Fruit fly (Drosophila melanogaster) whole organism, embryonic: Measurements from ENCODE around the gene msd1.

Experiments used
- Adf1 ChIP-seq: fragments of 200-800 bp; sonication (Bioruptor generic); IDR thresholded peaks from 2 replicates; pipeline ENCODE4 v1.3.6; 2022; ENCODE audit warnings: missing biosample characterization, missing genetic modification characterization
- Bgb ChIP-seq: fragments of 200-800 bp; sonication (Bioruptor generic); IDR thresholded peaks from 2 replicates; pipeline ENCODE4 v1.3.6; 2022; ENCODE audit warnings: missing biosample characterization, missing genetic modification characterization; ENCODE audit not compliant: partially characterized antibody
- CG10321 ChIP-seq: fragments of 200-800 bp; sonication (Bioruptor generic); IDR thresholded peaks from 2 replicates; pipeline ENCODE4 v1.3.6; 2022; ENCODE audit warnings: missing biosample characterization, missing genetic modification characterization
- CG10654 ChIP-seq: fragments of 200-800 bp; sonication (Bioruptor generic); optimal IDR thresholded peaks from 2 replicates; lab custom pipeline; 2016; ENCODE audit warnings: missing biosample characterization, missing genetic modification characterization
- CG11085 ChIP-seq: fragments of 200-800 bp; sonication (Bioruptor generic); IDR thresholded peaks from 2 replicates; pipeline ENCODE4 v1.3.6; 2022; ENCODE audit warnings: missing biosample characterization, missing genetic modification characterization
- CG13287 ChIP-seq: fragments of 200-800 bp; sonication (Bioruptor generic); IDR thresholded peaks from 2 replicates; pipeline ENCODE4 v1.3.6; 2022; ENCODE audit warnings: missing biosample characterization, missing genetic modification characterization; ENCODE audit not compliant: partially characterized antibody
- CG14667 ChIP-seq: fragments of 200-800 bp; sonication (Bioruptor generic); IDR thresholded peaks from 2 replicates; pipeline ENCODE4 v1.3.6; 2022; ENCODE audit warnings: missing biosample characterization, missing genetic modification characterization
- CG16815 ChIP-seq: fragments of 200-800 bp; sonication (Bioruptor generic); optimal IDR thresholded peaks from 3 replicates; lab custom pipeline; 2017; ENCODE audit warnings: missing biosample characterization, mild to moderate bottlenecking, missing genetic modification characterization
- CG18262 ChIP-seq: fragments of 200-800 bp; optimal IDR thresholded peaks from 3 replicates; lab custom pipeline; 2019; ENCODE audit warnings: missing biosample characterization, mild to moderate bottlenecking, missing genetic modification characterization, moderate library complexity
- CG18476 ChIP-seq: fragments of 200-800 bp; sonication (Bioruptor generic); optimal IDR thresholded peaks from 2 replicates; lab custom pipeline; 2016; ENCODE audit warnings: missing biosample characterization, mild to moderate bottlenecking, missing genetic modification characterization
- CG3163 ChIP-seq: fragments of 200-800 bp; sonication (Bioruptor generic); optimal IDR thresholded peaks from 3 replicates; lab custom pipeline; 2016; ENCODE audit warnings: missing biosample characterization, missing genetic modification characterization
- CG32532 ChIP-seq: fragments of 200-800 bp; sonication (Bioruptor generic); IDR thresholded peaks from 2 replicates; pipeline ENCODE4 v1.3.6; 2022; ENCODE audit warnings: missing biosample characterization, missing genetic modification characterization
- CG33557 ChIP-seq: fragments of 200-800 bp; sonication (Bioruptor generic); optimal IDR thresholded peaks from 2 replicates; lab custom pipeline; 2019; ENCODE audit warnings: missing biosample characterization, mild to moderate bottlenecking, missing genetic modification characterization, moderate library complexity
- CG4707 ChIP-seq: fragments of 200-800 bp; sonication (Bioruptor generic); optimal IDR thresholded peaks from 2 replicates; lab custom pipeline; 2018; ENCODE audit warnings: missing biosample characterization, mild to moderate bottlenecking, missing genetic modification characterization, moderate library complexity
- CG5180 ChIP-seq: fragments of 200-800 bp; sonication (Bioruptor generic); optimal IDR thresholded peaks from 3 replicates; lab custom pipeline; 2017; ENCODE audit warnings: missing biosample characterization, missing genetic modification characterization, mild to moderate bottlenecking, moderate library complexity, missing genetic modification reagents
- CG9609 ChIP-seq: fragments of 200-800 bp; sonication (Bioruptor generic); optimal IDR thresholded peaks from 3 replicates; lab custom pipeline; 2016; ENCODE audit warnings: missing biosample characterization, missing genetic modification characterization
- D19B ChIP-seq: fragments of 200-800 bp; sonication (Bioruptor generic); optimal IDR thresholded peaks from 2 replicates; lab custom pipeline; 2017; ENCODE audit warnings: missing biosample characterization, mild to moderate bottlenecking, missing genetic modification characterization
- Eip74EF ChIP-seq, 2 experiments: fragments of 200-800 bp in 1 of 2; fragments of >200 bp in 1 of 2; sonication (Bioruptor generic) in 1 of 2; optimal IDR thresholded peaks; 2 replicates each; lab custom pipeline; 2017 to 2019; ENCODE audit warnings: missing biosample characterization in 2 of 2, missing genetic modification characterization in 2 of 2, mild to moderate bottlenecking in 1 of 2, moderate library complexity in 1 of 2
- Elba2 ChIP-seq: fragments of 200-800 bp; sonication (Bioruptor generic); optimal IDR thresholded peaks from 3 replicates; lab custom pipeline; 2016; ENCODE audit warnings: missing biosample characterization, missing genetic modification characterization
- H2.0 ChIP-seq: fragments of 200-800 bp; sonication (Bioruptor generic); IDR thresholded peaks from 2 replicates; pipeline ENCODE4 v1.3.6; 2022; ENCODE audit warnings: missing biosample characterization, missing genetic modification characterization
- HLH54F ChIP-seq: fragments of 200-800 bp; sonication (Bioruptor generic); optimal IDR thresholded peaks from 3 replicates; lab custom pipeline; 2016; ENCODE audit warnings: missing biosample characterization, missing genetic modification characterization
- Hand ChIP-seq: fragments of 200-800 bp; sonication (Bioruptor generic); optimal IDR thresholded peaks from 2 replicates; lab custom pipeline; 2017; ENCODE audit warnings: mild to moderate bottlenecking, missing biosample characterization, missing genetic modification reagents, missing genetic modification characterization
- Jarid2 ChIP-seq: fragments of 200-800 bp; sonication (Bioruptor generic); optimal IDR thresholded peaks from 3 replicates; lab custom pipeline; 2017; ENCODE audit warnings: mild to moderate bottlenecking, missing biosample characterization, missing genetic modification reagents, missing genetic modification characterization
- Lpt ChIP-seq: fragments of >200 bp; optimal IDR thresholded peaks from 2 replicates; lab custom pipeline; 2018; ENCODE audit warnings: missing biosample characterization, missing genetic modification characterization
- Med ChIP-seq: fragments of 200-800 bp; sonication (Bioruptor generic); peaks from one replicate; lab custom pipeline; 2016; ENCODE audit warnings: missing biosample characterization, missing genetic modification characterization, mild to moderate bottlenecking, inconsistent platforms, moderate library complexity
- Meics ChIP-seq: fragments of 200-800 bp; sonication (Bioruptor generic); optimal IDR thresholded peaks from 2 replicates; lab custom pipeline; 2017; ENCODE audit warnings: missing biosample characterization, mild to moderate bottlenecking, missing genetic modification characterization
- Oli ChIP-seq: fragments of 200-800 bp; sonication (Bioruptor generic); optimal IDR thresholded peaks from 2 replicates; lab custom pipeline; 2018; ENCODE audit warnings: missing biosample characterization, mild to moderate bottlenecking, missing genetic modification characterization, moderate library complexity
- Sox102F ChIP-seq: fragments of 200-800 bp; sonication (Bioruptor generic); optimal IDR thresholded peaks from 2 replicates; lab custom pipeline; 2018; ENCODE audit warnings: missing biosample characterization, mild to moderate bottlenecking, missing genetic modification characterization, moderate library complexity
- Tbp ChIP-seq: fragments of >200 bp; optimal IDR thresholded peaks from 2 replicates; lab custom pipeline; 2018; ENCODE audit warnings: missing biosample characterization, missing genetic modification characterization
- YL-1 ChIP-seq: fragments of 200-800 bp; sonication (Bioruptor generic); optimal IDR thresholded peaks from 3 replicates; lab custom pipeline; 2017; ENCODE audit warnings: missing biosample characterization, mild to moderate bottlenecking, missing genetic modification characterization
- ab ChIP-seq: fragments of 200-800 bp; sonication (Bioruptor generic); optimal IDR thresholded peaks from 2 replicates; lab custom pipeline; 2016; ENCODE audit warnings: missing biosample characterization, missing genetic modification characterization
- ase ChIP-seq: fragments of 200-800 bp; sonication (Bioruptor generic); IDR thresholded peaks from 3 replicates; pipeline ENCODE4 v1.3.6; 2022; ENCODE audit warnings: missing biosample characterization, missing genetic modification characterization
- bowl ChIP-seq: fragments of 200-800 bp; sonication (Bioruptor generic); IDR thresholded peaks from 2 replicates; pipeline ENCODE4 v1.3.6; 2022; ENCODE audit warnings: missing biosample characterization, missing genetic modification characterization
- btn ChIP-seq: fragments of 200-800 bp; sonication (Bioruptor generic); optimal IDR thresholded peaks from 2 replicates; lab custom pipeline; 2016; ENCODE audit warnings: missing biosample characterization, missing genetic modification characterization
- dm ChIP-seq: fragments of 200-800 bp; sonication (Bioruptor generic); optimal IDR thresholded peaks from 3 replicates; lab custom pipeline; 2016; ENCODE audit warnings: missing biosample characterization, missing genetic modification characterization
- ems ChIP-seq: fragments of 200-800 bp; sonication (Bioruptor generic); optimal IDR thresholded peaks from 3 replicates; lab custom pipeline; 2016; ENCODE audit warnings: missing biosample characterization, missing genetic modification characterization
- esg ChIP-seq: fragments of 200-800 bp; sonication (Bioruptor generic); conservative IDR thresholded peaks from 2 replicates; pipeline ENCODE4 v1.3.6; 2022; ENCODE audit warnings: missing biosample characterization, missing genetic modification characterization
- eyg ChIP-seq: fragments of 200-800 bp; sonication (Bioruptor generic); optimal IDR thresholded peaks from 3 replicates; lab custom pipeline; 2016; ENCODE audit warnings: missing biosample characterization, missing genetic modification characterization
- fd102C ChIP-seq: fragments of 200-800 bp; sonication (Bioruptor generic); optimal IDR thresholded peaks from 2 replicates; lab custom pipeline; 2018; ENCODE audit warnings: missing biosample characterization, mild to moderate bottlenecking, missing genetic modification characterization, moderate library complexity
- fd3F ChIP-seq: fragments of 200-800 bp; sonication (Bioruptor generic); optimal IDR thresholded peaks from 2 replicates; lab custom pipeline; 2018; ENCODE audit warnings: missing biosample characterization, mild to moderate bottlenecking, missing genetic modification characterization, moderate library complexity
- gcm2 ChIP-seq: fragments of 200-800 bp; sonication (Bioruptor generic); optimal IDR thresholded peaks from 2 replicates; lab custom pipeline; 2016; ENCODE audit warnings: missing biosample characterization, missing genetic modification characterization
- gsb ChIP-seq: fragments of 200-800 bp; sonication (Bioruptor generic); IDR thresholded peaks from 2 replicates; pipeline ENCODE4 v1.3.6; 2022; ENCODE audit warnings: missing biosample characterization, missing genetic modification characterization
- jumu ChIP-seq: fragments of 200-800 bp; sonication (Bioruptor generic); optimal IDR thresholded peaks from 3 replicates; lab custom pipeline; 2016; ENCODE audit warnings: missing biosample characterization, missing genetic modification characterization
- lab ChIP-seq: fragments of 200-800 bp; sonication (Bioruptor generic); optimal IDR thresholded peaks from 3 replicates; lab custom pipeline; 2017; ENCODE audit warnings: missing biosample characterization, missing genetic modification characterization, mild to moderate bottlenecking, moderate library complexity, missing genetic modification reagents
- lov ChIP-seq, 2 experiments: fragments of 200-800 bp in 1 of 2; fragments of >200 bp in 1 of 2; sonication (Bioruptor generic) in 1 of 2; IDR thresholded peaks in 1 of 2; optimal IDR thresholded peaks in 1 of 2; 2 replicates in 1 of 2; 3 replicates in 1 of 2; pipeline versions ENCODE4 v1.3.6 to Lab custom; 2017 to 2022; ENCODE audit warnings: missing biosample characterization in 1 of 2, missing genetic modification characterization in 1 of 2
- mirr ChIP-seq: fragments of 200-800 bp; sonication (Bioruptor generic); optimal IDR thresholded peaks from 3 replicates; lab custom pipeline; 2018; ENCODE audit warnings: missing biosample characterization, mild to moderate bottlenecking, missing genetic modification characterization
- nerfin-2 ChIP-seq: fragments of 200-800 bp; sonication (Bioruptor generic); IDR thresholded peaks from 2 replicates; pipeline ENCODE4 v1.3.6; 2022; ENCODE audit warnings: missing biosample characterization, missing genetic modification characterization; ENCODE audit not compliant: partially characterized antibody
- nmo ChIP-seq: fragments of 200-800 bp; sonication (Bioruptor generic); optimal IDR thresholded peaks from 2 replicates; lab custom pipeline; 2018; ENCODE audit warnings: missing biosample characterization, mild to moderate bottlenecking, missing genetic modification characterization, moderate library complexity

The msd1 gene

DNA sequence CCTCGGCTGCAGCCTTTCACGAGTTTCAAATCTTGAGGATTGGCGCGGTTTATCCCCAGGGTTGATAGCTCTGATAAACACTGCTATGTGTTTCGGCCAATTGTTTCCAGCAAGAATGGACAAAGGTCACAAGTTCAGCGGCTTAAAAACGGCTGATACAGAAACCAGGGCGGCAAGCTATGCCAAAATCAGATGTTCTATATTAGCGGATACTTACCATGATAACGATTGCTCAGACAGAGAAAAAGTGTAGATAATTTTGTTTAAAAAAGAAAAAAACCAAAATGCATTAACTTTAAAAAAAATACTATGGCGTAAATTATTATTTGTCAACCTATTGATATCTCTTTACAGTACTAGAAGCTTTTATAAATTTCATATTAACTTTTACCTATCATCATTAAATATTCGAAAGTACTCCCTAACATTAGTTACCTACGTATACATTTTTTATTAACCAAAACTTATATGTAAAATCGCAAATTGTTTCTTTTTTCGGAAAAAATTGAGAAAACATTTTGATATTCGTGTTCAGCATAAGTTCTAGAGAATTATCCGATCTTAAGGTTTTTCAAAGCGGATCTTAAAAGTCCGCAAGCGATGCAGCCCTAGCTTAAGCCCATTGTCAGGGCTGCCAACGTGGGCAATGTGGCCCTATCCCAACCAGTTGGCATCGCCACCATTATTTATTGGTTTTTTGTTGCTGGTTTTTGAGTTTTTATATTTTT, 18.3 kb upstream of the msd1 start, which contains the start of the genes sturkopf and Herc4 (continued):
- TF ChIP-seq CG9609 (GFP tag; lab: Kevin White, UChicago) (peak; percentile 62), D19B (GFP tag; lab: Kevin White, UChicago) (peak; percentile 82), CG32532 (peak; percentile 76), lov (optimal IDR thresholded peaks at IDR 0.05; lab: Kevin White, UChicago) (no peak), lov (GFP tag; IDR thresholded peaks at IDR 0.05; lab: Robert Waterston, UW) (no peak), btn (no peak), dm (GFP tag; lab: Kevin White, UChicago) (peak; percentile 75), CG10321 (GFP tag; lab: Robert Waterston, UW) (no peak), mirr (GFP tag; lab: Kevin White, UChicago) (peak; percentile 34), ab (peak; percentile 56), nmo (GFP tag; lab: Kevin White, UChicago) (peak; percentile 78), H2.0 (GFP tag; lab: Robert Waterston, UW) (peak; percentile 46), CG10654 (GFP tag; lab: Kevin White, UChicago) (peak; percentile 53), esg (GFP tag; lab: Robert Waterston, UW) (peak; percentile 60; the same call in 1 of the 2 replicates), fd102C (GFP tag; lab: Kevin White, UChicago) (no peak), Eip74EF (GFP tag; optimal IDR thresholded peaks at IDR 0.05; lab: Kevin White, UChicago) (no peak), jumu (GFP tag; lab: Kevin White, UChicago) (peak; percentile 84), Lpt (no peak), eyg (GFP tag; lab: Kevin White, UChicago) (peak; percentile 62), ems (GFP tag; lab: Kevin White, UChicago) (peak; percentile 89), HLH54F (GFP tag; lab: Kevin White, UChicago) (peak; percentile 81), fd3F (GFP tag; lab: Kevin White, UChicago) (peak; percentile 41), YL-1 (GFP tag; lab: Kevin White, UChicago) (peak; percentile 55), Sox102F (GFP tag; lab: Kevin White, UChicago) (no peak), gsb (GFP tag; lab: Robert Waterston, UW) (peak; percentile 39; the same call in 1 of the 2 replicates), bowl (GFP tag; lab: Robert Waterston, UW) (no peak), CG3163 (GFP tag; lab: Kevin White, UChicago) (peak; percentile 44), Jarid2 (GFP tag; lab: Kevin White, UChicago) (no peak), Meics (GFP tag; lab: Kevin White, UChicago) (peak; percentile 79), CG11085 (peak; percentile 63), gcm2 (GFP tag; lab: Kevin White, UChicago) (peak; percentile 37), Med (peak; percentile 92), CG16815 (GFP tag; lab: Kevin White, UChicago) (peak; percentile 67), Oli (tag; lab: Kevin White, UChicago) (peak; percentile 78), CG33557 (peak; percentile 65), lab (GFP tag; lab: Kevin White, UChicago) (no peak), CG5180 (GFP tag; lab: Kevin White, UChicago) (no peak), Elba2 (no peak), CG4707 (GFP tag; lab: Kevin White, UChicago) (no peak), CG18476 (peak; percentile 43), CG14667 (GFP tag; lab: Robert Waterston, UW) (0 out of 2 replicates have a peak, but pooled peaks have one; percentile 24), Bgb (GFP tag; lab: Robert Waterston, UW) (no peak), Hand (GFP tag; lab: Kevin White, UChicago) (peak; percentile 9), CG13287 (GFP tag; lab: Robert Waterston, UW) (peak; percentile 24; the same call in 1 of the 2 replicates), Adf1 (GFP tag; lab: Robert Waterston, UW) (no peak; the same call in 1 of the 2 replicates), Tbp (GFP tag; lab: Kevin White, UChicago) (no peak), CG18262 (peak; percentile 84), nerfin-2 (GFP tag; lab: Robert Waterston, UW) (no peak), ase (peak; percentile 60; the same call in 2 of the 3 replicates)
